Worm (Caenorhabditis elegans) whole organism, L4/young adult: ENCODE results near the gene F58B4.5.

Source experiments
- W03F9.2 ChIP-seq: fragments of 150-350 bp; optimal IDR thresholded peaks from 2 replicates; lab custom pipeline; 2014; ENCODE audit warnings: missing biosample characterization, missing genetic modification characterization
- dao-5 ChIP-seq: sonication (generic microtip); optimal IDR thresholded peaks from 2 replicates; lab custom pipeline; 2016; ENCODE audit warnings: missing genotype, missing genetic modification characterization, moderate library complexity, missing compliant biosample characterization
- him-1 ChIP-seq: sonication (generic microtip); optimal IDR thresholded peaks from 2 replicates; lab custom pipeline; 2016; ENCODE audit warnings: missing genotype, missing genetic modification reagents, missing genetic modification characterization, missing compliant biosample characterization

DNA sequence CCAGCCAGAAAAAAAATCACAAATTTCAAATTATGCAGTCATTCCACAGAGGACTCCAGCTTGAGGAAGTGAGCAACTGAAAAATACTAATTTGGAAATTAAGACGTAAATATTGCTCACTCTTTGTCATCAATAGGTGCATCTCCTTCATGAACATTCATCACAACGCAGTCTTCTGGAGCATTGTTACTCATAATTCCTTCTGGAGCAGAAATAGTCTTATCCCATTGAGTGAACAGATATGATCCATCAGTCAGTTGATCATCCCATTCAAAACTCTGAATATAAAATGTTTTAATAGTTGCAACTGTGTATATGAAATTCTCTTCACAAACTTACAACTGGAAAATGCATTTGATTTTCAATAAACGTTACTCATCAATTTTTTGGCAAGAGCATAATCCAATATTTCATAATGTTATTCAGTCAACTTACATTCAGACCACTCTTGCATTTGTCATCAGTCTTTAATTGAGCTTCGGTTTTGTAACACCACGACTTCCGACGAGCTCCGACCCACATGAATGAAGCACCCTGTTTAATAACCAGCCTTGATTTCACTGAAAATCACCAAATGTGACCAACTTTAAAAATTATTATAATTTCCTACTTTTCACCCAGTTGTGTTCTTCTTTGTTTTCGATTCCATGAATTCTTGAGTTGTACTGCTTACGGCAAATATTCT, 21.1 kb downstream of the F58B4.5 start:
- TF ChIP-seq him-1 (tag; lab: Kevin White, UChicago) (no peak), dao-5 (no peak), W03F9.2 (tag; lab: Kevin White, UChicago) (no peak)
